Worm (Caenorhabditis elegans) whole organism, mixed stage, embryonic: ENCODE data around the gene C26D10.6.

Source experiments
- blmp-1 ChIP-seq: fragments of 150-350 bp; optimal IDR thresholded peaks from 2 replicates; lab custom pipeline; 2014; ENCODE audit warnings: missing biosample characterization, missing genetic modification characterization
- ceh-39 ChIP-seq: fragments of 150-350 bp; optimal IDR thresholded peaks from 2 replicates; lab custom pipeline; 2014; ENCODE audit warnings: missing biosample characterization, missing genetic modification characterization
- elt-1 ChIP-seq: sonication (generic microtip); optimal IDR thresholded peaks from 2 replicates; lab custom pipeline; 2017; ENCODE audit warnings: missing genetic modification characterization, mild to moderate bottlenecking, missing compliant biosample characterization, antibody characterized with exemption, moderate library complexity, borderline replicate concordance; ENCODE audit not compliant: insufficient read depth
- elt-3 ChIP-seq: fragments of 150-350 bp; optimal IDR thresholded peaks from 2 replicates; lab custom pipeline; 2014; ENCODE audit warnings: missing biosample characterization, missing genetic modification characterization
- mab-5 ChIP-seq: fragments of 150-350 bp; optimal IDR thresholded peaks from 2 replicates; lab custom pipeline; 2014; ENCODE audit warnings: missing biosample characterization, missing genetic modification characterization
- nhr-2 ChIP-seq: fragments of 150-350 bp; optimal IDR thresholded peaks from 2 replicates; lab custom pipeline; 2014; ENCODE audit warnings: missing biosample characterization, missing genetic modification characterization
- pha-4 ChIP-seq: fragments of 150-350 bp; optimal IDR thresholded peaks from 2 replicates; lab custom pipeline; 2018; ENCODE audit warnings: missing biosample characterization, missing genetic modification reagents, missing genetic modification characterization
- sem-2 ChIP-seq: fragments of 200-800 bp; sonication (Bioruptor generic); optimal IDR thresholded peaks from 2 replicates; lab custom pipeline; 2018; ENCODE audit warnings: mild to moderate bottlenecking, missing genetic modification characterization, missing compliant biosample characterization
- snpc-4 ChIP-seq: fragments of 150-350 bp; optimal IDR thresholded peaks from 2 replicates; lab custom pipeline; 2014; ENCODE audit warnings: missing biosample characterization, missing genetic modification characterization
- ztf-11 ChIP-seq: fragments of 150-350 bp; optimal IDR thresholded peaks from 2 replicates; lab custom pipeline; 2014; ENCODE audit warnings: missing biosample characterization, missing genetic modification characterization

DNA sequence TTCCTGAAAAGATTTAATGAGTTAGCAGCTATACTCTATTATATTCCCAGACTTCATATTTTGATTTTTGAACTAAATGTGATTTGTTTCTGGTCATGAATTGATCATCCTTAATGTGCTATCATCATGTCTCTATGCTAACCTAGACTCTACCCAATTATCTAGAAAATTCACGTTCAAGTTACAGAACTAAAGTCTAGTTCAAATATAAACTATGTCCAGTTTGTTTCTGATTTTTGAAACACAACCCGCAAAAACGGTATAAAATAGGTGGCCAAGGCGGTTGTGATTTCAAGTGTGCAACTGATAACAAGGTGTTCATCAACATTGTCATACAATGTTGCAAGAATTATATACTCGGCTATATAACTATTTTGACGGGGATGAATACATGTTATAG lies 36.3 kb upstream of the C26D10.6 start, which contains the start of gene F49E12.10:
- TF ChIP-seq pha-4 (tag; lab: Kevin White, UChicago) (no peak), snpc-4 (tag; lab: Kevin White, UChicago) (no peak), nhr-2 (no peak), ztf-11 (tag; lab: Kevin White, UChicago) (no peak), elt-3 (tag; lab: Kevin White, UChicago) (no peak), blmp-1 (tag; lab: Kevin White, UChicago) (no peak), ceh-39 (tag; lab: Kevin White, UChicago) (no peak), sem-2 (no peak), mab-5 (tag; lab: Kevin White, UChicago) (no peak), elt-1 (tag; lab: Kevin White, UChicago) (no peak)
